Worm (Caenorhabditis elegans) whole organism, L3 larva: Measurements from ENCODE around the gene K10H10.9.

Source experiments
- ceh-82 ChIP-seq: fragments of 150-350 bp; optimal IDR thresholded peaks from 2 replicates; lab custom pipeline; 2014; ENCODE audit warnings: missing biosample characterization, missing genetic modification characterization
- egl-27 ChIP-seq: sonication (generic microtip); optimal IDR thresholded peaks from 4 replicates; lab custom pipeline; 2017; ENCODE audit warnings: missing biosample characterization, missing genetic modification reagents, missing genetic modification characterization
- elt-1 ChIP-seq: fragments of 150-350 bp; optimal IDR thresholded peaks from 2 replicates; lab custom pipeline; 2014; ENCODE audit warnings: missing biosample characterization, missing genetic modification characterization
- nhr-11 ChIP-seq: fragments of 150-350 bp; optimal IDR thresholded peaks from 2 replicates; lab custom pipeline; 2014; ENCODE audit warnings: missing biosample characterization, missing genetic modification characterization
- nhr-12 ChIP-seq: fragments of 150-350 bp; optimal IDR thresholded peaks from 2 replicates; lab custom pipeline; 2014; ENCODE audit warnings: missing biosample characterization, missing genetic modification characterization
- nhr-237 ChIP-seq: fragments of 150-350 bp; optimal IDR thresholded peaks from 2 replicates; lab custom pipeline; 2014; ENCODE audit warnings: missing biosample characterization, missing genetic modification characterization
- nhr-76 ChIP-seq: fragments of 150-350 bp; sonication (generic microtip); optimal IDR thresholded peaks from 5 replicates; lab custom pipeline; 2014; ENCODE audit warnings: missing biosample characterization, missing genetic modification characterization
- skn-1 ChIP-seq: fragments of 150-350 bp; optimal IDR thresholded peaks from 2 replicates; lab custom pipeline; 2014; ENCODE audit warnings: missing biosample characterization, missing genetic modification characterization
- snpc-4 ChIP-seq: fragments of 150-350 bp; optimal IDR thresholded peaks from 2 replicates; lab custom pipeline; 2014; ENCODE audit warnings: missing biosample characterization, missing genetic modification characterization
- tbx-2 ChIP-seq: sonication (generic microtip); optimal IDR thresholded peaks from 2 replicates; lab custom pipeline; 2016; ENCODE audit warnings: mild to moderate bottlenecking, missing genetic modification characterization, missing compliant biosample characterization

- no peak for TF ChIP-seq egl-27 (tag; lab: Kevin White, UChicago)
- no peak for TF ChIP-seq snpc-4
- no peak for TF ChIP-seq skn-1
- TF ChIP-seq nhr-11 (tag; lab: Kevin White, UChicago): no peak
- no peak for TF ChIP-seq nhr-12 (tag; lab: Kevin White, UChicago)
- no peak for TF ChIP-seq nhr-76 (tag; lab: Kevin White, UChicago)
- TF ChIP-seq tbx-2: no peak
- TF ChIP-seq nhr-237 (tag; lab: Kevin White, UChicago): no peak
- TF ChIP-seq elt-1 (tag; lab: Kevin White, UChicago): no peak
- TF ChIP-seq ceh-82 (tag; lab: Kevin White, UChicago): no peak
Measured at ce11 chrII:14534000-14534399, 19.1 kb upstream of the K10H10.9 start, which contains the start of gene C04H5.1.
